Worm (Caenorhabditis elegans) whole organism, L1 larva: ENCODE results near the gene lron-1.
A peak's percentile ranks its signal among the peaks of the same experiment; 100 is the strongest.

ENCODE experiments used
- C04F5.9 ChIP-seq: sonication (generic microtip); optimal IDR thresholded peaks from 2 replicates; lab custom pipeline; 2016; ENCODE audit warnings: missing genetic modification characterization, missing compliant biosample characterization
- C16A3.4 ChIP-seq: fragments of 150-350 bp; optimal IDR thresholded peaks from 2 replicates; lab custom pipeline; 2014; ENCODE audit warnings: missing biosample characterization, missing genetic modification characterization
- C34B4.2 ChIP-seq: sonication (generic microtip); optimal IDR thresholded peaks from 2 replicates; lab custom pipeline; 2017; ENCODE audit warnings: mild to moderate bottlenecking, missing genetic modification characterization, missing compliant biosample characterization
- F16B12.6 ChIP-seq: fragments of 150-350 bp; optimal IDR thresholded peaks from 2 replicates; lab custom pipeline; 2014; ENCODE audit warnings: missing biosample characterization, missing genetic modification characterization
- aha-1 ChIP-seq: fragments of 150-350 bp; optimal IDR thresholded peaks from 2 replicates; lab custom pipeline; 2014; ENCODE audit warnings: missing biosample characterization, missing genetic modification characterization
- ama-1 ChIP-seq: fragments of 150-350 bp; optimal IDR thresholded peaks from 2 replicates; lab custom pipeline; 2014
- blmp-1 ChIP-seq: fragments of 150-350 bp; optimal IDR thresholded peaks from 2 replicates; lab custom pipeline; 2014; ENCODE audit warnings: missing biosample characterization, missing genetic modification characterization
- ceh-63 ChIP-seq: fragments of 200-800 bp; sonication (Bioruptor generic); optimal IDR thresholded peaks from 2 replicates; lab custom pipeline; 2018; ENCODE audit warnings: mild to moderate bottlenecking, missing genetic modification characterization, missing compliant biosample characterization
- ceh-88 ChIP-seq: fragments of 200-800 bp; sonication (Bioruptor generic); IDR thresholded peaks from 2 replicates; pipeline ENCODE4 v1.3.6; 2022; ENCODE audit warnings: missing genetic modification characterization, missing compliant biosample characterization
- ceh-90 ChIP-seq: sonication (generic microtip); optimal IDR thresholded peaks from 2 replicates; lab custom pipeline; 2016; ENCODE audit warnings: missing genetic modification characterization, missing compliant biosample characterization
- dsc-1 ChIP-seq: sonication (generic microtip); optimal IDR thresholded peaks from 2 replicates; lab custom pipeline; 2016; ENCODE audit warnings: mild to moderate bottlenecking, missing genetic modification characterization, missing compliant biosample characterization
- efl-1 ChIP-seq, 4 experiments: fragments of 150-350 bp; optimal IDR thresholded peaks in 3 of 4; peaks in 1 of 4; 1 replicate in 1 of 4; 2 replicates in 3 of 4; lab custom pipeline; 2014; ENCODE audit warnings: missing biosample characterization in 2 of 4, missing genetic modification characterization in 2 of 4, missing genetic modification reagents in 2 of 4
- egl-27 ChIP-seq, 2 experiments: fragments of 150-350 bp in 1 of 2; sonication (generic microtip); optimal IDR thresholded peaks; 3 replicates each; lab custom pipeline; 2017 to 2018; ENCODE audit warnings: missing biosample characterization in 2 of 2, missing genetic modification characterization in 2 of 2, missing genetic modification reagents in 2 of 2
- elt-2 ChIP-seq: sonication (generic microtip); optimal IDR thresholded peaks from 2 replicates; lab custom pipeline; 2016; ENCODE audit warnings: missing genetic modification characterization, mild to moderate bottlenecking, inconsistent platforms, missing compliant biosample characterization, missing genetic modification reagents
- elt-3 ChIP-seq, 6 experiments: fragments of 150-350 bp in 1 of 6; sonication (generic microtip); optimal IDR thresholded peaks; 2 replicates each; lab custom pipeline; 2017 to 2018; ENCODE audit warnings: missing biosample characterization in 6 of 6, missing genetic modification characterization in 6 of 6, inconsistent platforms in 1 of 6
- ets-5 ChIP-seq: fragments of 200-800 bp; sonication (Bioruptor generic); IDR thresholded peaks from 2 replicates; pipeline ENCODE4 v1.3.6; 2022; ENCODE audit warnings: missing genetic modification characterization, missing compliant biosample characterization
- fkh-10 ChIP-seq: sonication (generic microtip); optimal IDR thresholded peaks from 2 replicates; lab custom pipeline; 2017; ENCODE audit warnings: missing biosample characterization, missing genetic modification reagents, missing genetic modification characterization
- grh-1 ChIP-seq: fragments of 200-800 bp; sonication (Bioruptor generic); IDR thresholded peaks from 2 replicates; pipeline ENCODE4 v1.3.6; 2022; ENCODE audit warnings: missing genetic modification reagents, missing genetic modification characterization, missing compliant biosample characterization
- hlh-4 ChIP-seq: sonication (generic microtip); optimal IDR thresholded peaks from 2 replicates; lab custom pipeline; 2016; ENCODE audit warnings: mild to moderate bottlenecking, missing genetic modification characterization, missing compliant biosample characterization
- hpl-2 ChIP-seq: fragments of 150-350 bp; optimal IDR thresholded peaks from 2 replicates; lab custom pipeline; 2014; ENCODE audit warnings: missing biosample characterization, missing genetic modification reagents, missing genetic modification characterization
- irx-1 ChIP-seq: sonication (generic microtip); optimal IDR thresholded peaks from 2 replicates; lab custom pipeline; 2016; ENCODE audit warnings: missing genetic modification characterization, missing compliant biosample characterization
- jun-1 ChIP-seq: fragments of 150-350 bp; optimal IDR thresholded peaks from 2 replicates; lab custom pipeline; 2014; ENCODE audit warnings: missing biosample characterization, missing genetic modification reagents, missing genetic modification characterization
- lin-14 ChIP-seq: fragments of 200-800 bp; sonication (Bioruptor generic); optimal IDR thresholded peaks from 2 replicates; lab custom pipeline; 2018; ENCODE audit warnings: mild to moderate bottlenecking, missing genetic modification characterization, moderate library complexity, missing compliant biosample characterization
- lin-15B ChIP-seq: fragments of 150-350 bp; sonication (generic microtip); optimal IDR thresholded peaks from 3 replicates; lab custom pipeline; 2014; ENCODE audit warnings: missing biosample characterization, missing genetic modification characterization
- lin-35 ChIP-seq, 2 experiments: fragments of 150-350 bp; optimal IDR thresholded peaks; 2 replicates each; lab custom pipeline; 2014; ENCODE audit warnings: missing biosample characterization in 2 of 2, missing genetic modification characterization in 2 of 2, missing genetic modification reagents in 2 of 2
- lin-39 ChIP-seq: fragments of 150-350 bp; optimal IDR thresholded peaks from 2 replicates; lab custom pipeline; 2014; ENCODE audit warnings: missing biosample characterization, missing genetic modification reagents, missing genetic modification characterization
- mef-2 ChIP-seq: fragments of 150-350 bp; optimal IDR thresholded peaks from 2 replicates; lab custom pipeline; 2014; ENCODE audit warnings: missing biosample characterization, missing genetic modification characterization
- nhr-11 ChIP-seq: fragments of 150-350 bp; optimal IDR thresholded peaks from 2 replicates; lab custom pipeline; 2014; ENCODE audit warnings: missing biosample characterization, missing genetic modification characterization
- nhr-12 ChIP-seq: sonication (generic microtip); optimal IDR thresholded peaks from 2 replicates; lab custom pipeline; 2017; ENCODE audit warnings: missing biosample characterization, missing genetic modification characterization
- nhr-19 ChIP-seq: fragments of 200-800 bp; sonication (Bioruptor generic); conservative IDR thresholded peaks from 2 replicates; pipeline ENCODE4 v1.3.6; 2022; ENCODE audit warnings: missing genetic modification characterization, missing compliant biosample characterization
- nhr-20 ChIP-seq: sonication (generic microtip); optimal IDR thresholded peaks from 2 replicates; lab custom pipeline; 2016; ENCODE audit warnings: mild to moderate bottlenecking, missing genetic modification characterization, missing compliant biosample characterization
- nhr-28 ChIP-seq: fragments of 150-350 bp; optimal IDR thresholded peaks from 2 replicates; lab custom pipeline; 2014; ENCODE audit warnings: missing biosample characterization, missing genetic modification characterization
- nhr-71 ChIP-seq: sonication (generic microtip); optimal IDR thresholded peaks from 2 replicates; lab custom pipeline; 2016; ENCODE audit warnings: mild to moderate bottlenecking, missing genetic modification characterization, moderate library complexity, missing compliant biosample characterization
- nhr-76 ChIP-seq: sonication (generic microtip); optimal IDR thresholded peaks from 2 replicates; lab custom pipeline; 2017; ENCODE audit warnings: missing biosample characterization, missing genetic modification characterization
- nhr-85 ChIP-seq: sonication (generic microtip); peaks from one replicate; lab custom pipeline; 2016; ENCODE audit warnings: missing genetic modification characterization, inconsistent platforms, missing compliant biosample characterization
- nhr-90 ChIP-seq: sonication (generic microtip); optimal IDR thresholded peaks from 2 replicates; lab custom pipeline; 2016; ENCODE audit warnings: mild to moderate bottlenecking, missing genetic modification characterization, missing compliant biosample characterization; ENCODE audit not compliant: poor library complexity
- pqm-1 ChIP-seq: sonication (generic microtip); optimal IDR thresholded peaks from 3 replicates; lab custom pipeline; 2017; ENCODE audit warnings: missing biosample characterization, missing genetic modification characterization
- rnt-1 ChIP-seq: sonication (generic microtip); optimal IDR thresholded peaks from 2 replicates; lab custom pipeline; 2016; ENCODE audit warnings: mild to moderate bottlenecking, missing genetic modification characterization, moderate library complexity, missing compliant biosample characterization
- snpc-4 ChIP-seq: fragments of 150-350 bp; optimal IDR thresholded peaks from 2 replicates; lab custom pipeline; 2014; ENCODE audit warnings: missing biosample characterization, missing genetic modification characterization
- snu-23 ChIP-seq: sonication (generic microtip); optimal IDR thresholded peaks from 2 replicates; lab custom pipeline; 2016; ENCODE audit warnings: missing genetic modification characterization, missing compliant biosample characterization
- sox-4 ChIP-seq: sonication (generic microtip); optimal IDR thresholded peaks from 2 replicates; lab custom pipeline; 2016; ENCODE audit warnings: missing genetic modification characterization, missing compliant biosample characterization
- sptf-1 ChIP-seq: fragments of 150-350 bp; optimal IDR thresholded peaks from 2 replicates; lab custom pipeline; 2014; ENCODE audit warnings: missing biosample characterization, missing genetic modification characterization
- sup-37 ChIP-seq: fragments of 200-800 bp; sonication (Bioruptor generic); optimal IDR thresholded peaks from 2 replicates; lab custom pipeline; 2018; ENCODE audit warnings: mild to moderate bottlenecking, missing genetic modification characterization, missing compliant biosample characterization
- swsn-7 ChIP-seq: sonication (generic microtip); optimal IDR thresholded peaks from 2 replicates; lab custom pipeline; 2016; ENCODE audit warnings: missing genetic modification characterization, missing compliant biosample characterization
- unc-130 ChIP-seq: fragments of 150-350 bp; optimal IDR thresholded peaks from 2 replicates; lab custom pipeline; 2017; ENCODE audit warnings: missing biosample characterization, missing genetic modification characterization, inconsistent platforms
- unc-30 ChIP-seq: sonication (generic microtip); optimal IDR thresholded peaks from 2 replicates; lab custom pipeline; 2017; ENCODE audit warnings: missing biosample characterization, missing genetic modification characterization
- unc-98 ChIP-seq: fragments of 200-800 bp; sonication (Bioruptor generic); IDR thresholded peaks from 2 replicates; pipeline ENCODE4 v1.3.6; 2022; ENCODE audit warnings: missing genetic modification characterization, missing compliant biosample characterization
- ztf-11 ChIP-seq, 2 experiments: sonication (generic microtip); optimal IDR thresholded peaks; 2 replicates each; lab custom pipeline; 2016 to 2017; ENCODE audit warnings: missing genetic modification characterization in 2 of 2, missing biosample characterization in 1 of 2, missing compliant biosample characterization in 1 of 2

The lron-1 gene

DNA sequence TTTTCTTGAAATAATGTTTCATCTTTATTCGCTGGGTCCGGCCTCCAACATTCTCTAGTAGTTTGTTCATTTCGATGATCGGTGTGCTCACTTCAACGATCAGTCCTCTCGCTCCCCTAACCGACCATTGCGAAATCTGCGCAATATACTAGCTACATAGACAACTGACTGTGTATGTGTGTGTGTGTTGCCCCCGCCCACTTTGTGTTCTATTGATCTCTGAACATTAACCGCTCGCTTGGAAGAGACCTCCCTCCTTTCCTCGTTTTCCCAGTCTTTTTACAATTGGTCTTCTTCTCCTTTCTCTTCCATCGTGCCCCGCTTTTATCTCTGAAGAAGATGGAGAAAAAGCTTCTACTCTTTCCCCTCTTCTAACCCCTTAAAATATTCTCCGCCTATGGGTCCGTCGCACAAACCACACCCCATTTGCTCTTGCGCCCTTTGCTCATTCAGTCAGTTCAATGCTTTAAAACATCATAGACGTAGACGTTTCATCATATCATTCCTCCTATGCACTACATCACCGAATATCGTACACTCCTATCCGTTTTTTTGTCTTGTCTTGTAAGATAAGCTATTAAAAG lies 15.1 kb upstream of the lron-1 start (continued):
- TF ChIP-seq ama-1 (lab: Kevin White, UChicago) (no peak), hlh-4 (tag; lab: Kevin White, UChicago) (no peak), jun-1 (tag; lab: Kevin White, UChicago) (no peak), lin-39 (peak; percentile 30), ceh-63 (GFP tag; lab: Kevin White, UChicago) (no peak), C16A3.4 (tag; lab: Kevin White, UChicago) (no peak), hpl-2 (GFP tag; lab: Kevin White, UChicago) (no peak), grh-1 (GFP tag; lab: Robert Waterston, UW) (no peak), irx-1 (peak; percentile 55), dsc-1 (tag; lab: Kevin White, UChicago) (peak; percentile 17), unc-30 (tag; lab: Kevin White, UChicago) (no peak), nhr-90 (tag; lab: Kevin White, UChicago) (no peak), ets-5 (no peak), nhr-11 (tag; lab: Kevin White, UChicago) (no peak), swsn-7 (peak; percentile 64), sup-37 (GFP tag; lab: Kevin White, UChicago) (no peak), aha-1 (tag; lab: Kevin White, UChicago) (no peak), snu-23 (peak; percentile 70), C34B4.2 (tag; lab: Kevin White, UChicago) (no peak), nhr-12 (tag; lab: Kevin White, UChicago) (no peak), rnt-1 (tag; lab: Kevin White, UChicago) (peak; percentile 88), fkh-10 (peak; percentile 80), egl-27 (tag; optimal IDR thresholded peaks at IDR 0.05; lab: Kevin White, UChicago) (peak in 1 of 2 experiments; percentile 61), pqm-1 (tag; lab: Kevin White, UChicago) (no peak), nhr-85 (tag; lab: Kevin White, UChicago) (no peak), F16B12.6 (tag; lab: Kevin White, UChicago) (no peak), elt-3 (tag; optimal IDR thresholded peaks at IDR 0.05; lab: Kevin White, UChicago) (peak in 1 of 6 experiments; percentile 13), ceh-88 (GFP tag; lab: Robert Waterston, UW) (no peak), unc-98 (0 out of 2 replicates have a peak, but pooled peaks have one; percentile 22), sox-4 (tag; lab: Kevin White, UChicago) (no peak), nhr-71 (tag; lab: Kevin White, UChicago) (peak; percentile 96), ztf-11 (tag; optimal IDR thresholded peaks at IDR 0.05; lab: Kevin White, UChicago) (no peak), nhr-76 (tag; lab: Kevin White, UChicago) (no peak), ceh-90 (tag; lab: Kevin White, UChicago) (no peak), sptf-1 (tag; lab: Kevin White, UChicago) (no peak), lin-14 (GFP tag; lab: Kevin White, UChicago) (peak; percentile 96), efl-1 (optimal IDR thresholded peaks at IDR 0.05; lab: Kevin White, UChicago) (peak in 1 of 2 experiments; percentile 33), efl-1 (GFP tag; optimal IDR thresholded peaks at IDR 0.05 in 1 of 2; lab: Kevin White, UChicago) (peak in 1 of 2 experiments; percentile 92), nhr-28 (tag; lab: Kevin White, UChicago) (no peak), unc-130 (tag; lab: Kevin White, UChicago) (no peak), snpc-4 (tag; lab: Kevin White, UChicago) (peak; percentile 7)

DNA sequence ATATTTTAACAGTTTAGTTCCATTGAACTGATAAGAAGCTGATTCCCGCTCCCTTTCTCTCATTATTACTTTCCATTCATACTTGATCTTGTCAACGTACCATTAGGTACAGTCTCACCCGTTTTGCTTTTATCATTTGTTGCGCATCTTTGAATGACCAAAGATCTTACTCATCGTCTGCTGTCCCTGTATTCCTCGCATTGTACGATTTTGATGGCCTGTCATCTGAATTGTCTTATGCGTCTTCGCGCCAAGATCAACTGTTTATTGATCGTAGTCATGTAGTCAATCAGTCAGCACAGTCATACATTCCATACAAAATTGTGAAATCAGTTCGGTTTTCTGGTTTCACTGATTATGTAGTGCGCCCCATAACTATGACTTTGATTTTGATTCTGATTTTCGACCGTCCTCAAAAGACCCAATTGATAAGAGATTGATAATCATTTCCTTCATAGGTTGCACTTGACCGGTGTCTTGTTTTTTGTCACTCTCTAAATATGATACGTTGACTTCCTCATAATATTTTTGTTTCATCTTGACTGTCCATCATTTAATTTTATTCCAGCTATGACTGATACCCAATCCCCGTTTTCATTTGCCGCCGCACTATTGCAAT lies 14.5 kb upstream of the lron-1 start, which contains the start of gene nhr-3:
Gene nhr-3 (plus strand): TSS at position 569 of the 619 bp plus-strand sequence.
- TF ChIP-seq nhr-71 (tag; lab: Kevin White, UChicago) (peak; percentile 37), mef-2 (tag; lab: Kevin White, UChicago) (no peak), C04F5.9 (tag; lab: Kevin White, UChicago) (no peak), jun-1 (tag; lab: Kevin White, UChicago) (peak; percentile 27), lin-35 (GFP tag; optimal IDR thresholded peaks at IDR 0.05; lab: Kevin White, UChicago) (peak in 1 of 2 experiments; percentile 63), nhr-20 (tag; lab: Kevin White, UChicago) (peak; percentile 82), elt-3 (tag; optimal IDR thresholded peaks at IDR 0.05; lab: Kevin White, UChicago) (peak in 4 of 6 experiments; percentile 27 to 70 (median 48)), efl-1 (optimal IDR thresholded peaks at IDR 0.05; lab: Kevin White, UChicago) (no peak), efl-1 (GFP tag; optimal IDR thresholded peaks at IDR 0.05 in 1 of 2; lab: Kevin White, UChicago) (peak in 1 of 2 experiments; percentile 31), nhr-19 (GFP tag; lab: Robert Waterston, UW) (peak; percentile 10), lin-15B (tag; lab: Kevin White, UChicago) (no peak), elt-2 (peak; percentile 38), nhr-85 (tag; lab: Kevin White, UChicago) (peak; percentile 75), blmp-1 (tag; lab: Kevin White, UChicago) (peak; percentile 84), C34B4.2 (tag; lab: Kevin White, UChicago) (no peak)
- TF ChIP-seq, all 84 proteins: peak for 10
